Worm (Caenorhabditis elegans) whole organism, early embryonic: ENCODE measurements around the gene ZK1128.3.

Experiments used
- F13C5.2 ChIP-seq: sonication (generic microtip); optimal IDR thresholded peaks from 2 replicates; lab custom pipeline; 2017; ENCODE audit warnings: mild to moderate bottlenecking, missing genetic modification characterization, inconsistent platforms, missing compliant biosample characterization
- aly-1 ChIP-seq: sonication (generic microtip); optimal IDR thresholded peaks from 2 replicates; lab custom pipeline; 2016; ENCODE audit warnings: missing genetic modification characterization, missing compliant biosample characterization
- ama-1 ChIP-seq: fragments of 150-350 bp; optimal IDR thresholded peaks from 2 replicates; lab custom pipeline; 2014
- ceh-13 ChIP-seq: fragments of 200-800 bp; sonication (Bioruptor generic); optimal IDR thresholded peaks from 2 replicates; lab custom pipeline; 2018; ENCODE audit warnings: mild to moderate bottlenecking, missing genetic modification characterization, missing compliant biosample characterization
- ets-7 ChIP-seq: sonication (generic microtip); optimal IDR thresholded peaks from 2 replicates; lab custom pipeline; 2016; ENCODE audit warnings: missing genotype, missing genetic modification characterization, missing compliant biosample characterization
- hnd-1 ChIP-seq: sonication (generic microtip); optimal IDR thresholded peaks from 2 replicates; lab custom pipeline; 2016; ENCODE audit warnings: missing genetic modification characterization, missing compliant biosample characterization
- scrt-1 ChIP-seq: fragments of 200-800 bp; sonication (Bioruptor generic); IDR thresholded peaks from 2 replicates; pipeline ENCODE4 v1.3.6; 2022; ENCODE audit warnings: missing genetic modification characterization, missing compliant biosample characterization
- sea-1 ChIP-seq: fragments of 200-800 bp; sonication (Bioruptor generic); conservative IDR thresholded peaks from 2 replicates; pipeline ENCODE4 v1.3.6; 2022; ENCODE audit warnings: missing genetic modification characterization, missing compliant biosample characterization
- tbx-11 ChIP-seq: fragments of 200-800 bp; sonication (Bioruptor generic); IDR thresholded peaks from 2 replicates; pipeline ENCODE4 v1.3.6; 2022; ENCODE audit warnings: missing genetic modification characterization, missing compliant biosample characterization

ce11 chrIII:10108995-10109394, 9.7 kb downstream of the ZK1128.3 start, which contains the start of gene T16H12.9:
- TF ChIP-seq sea-1 (GFP tag; lab: Robert Waterston, UW) (no peak), scrt-1 (GFP tag; lab: Robert Waterston, UW) (no peak), hnd-1 (tag; lab: Kevin White, UChicago) (no peak), F13C5.2 (tag; lab: Kevin White, UChicago) (no peak), ama-1 (no peak), ets-7 (no peak), ceh-13 (GFP tag; lab: Kevin White, UChicago) (no peak), tbx-11 (no peak), aly-1 (no peak)
